Worm (Caenorhabditis elegans) whole organism, young adult: ENCODE data around the gene W02B12.16.

Source experiments
- B0019.2 ChIP-seq: fragments of 200-800 bp; sonication (Bioruptor generic); conservative IDR thresholded peaks from 2 replicates; pipeline ENCODE4 v1.3.6; 2022; ENCODE audit warnings: missing genetic modification reagents, missing genetic modification characterization, missing compliant biosample characterization
- B0336.3 ChIP-seq: fragments of 200-800 bp; sonication (Bioruptor generic); IDR thresholded peaks from 2 replicates; pipeline ENCODE4 v1.3.6; 2022; ENCODE audit warnings: missing genetic modification characterization, missing compliant biosample characterization
- F33H1.4 ChIP-seq: fragments of 200-800 bp; sonication (Bioruptor generic); IDR thresholded peaks from 2 replicates; pipeline ENCODE4 v1.3.6; 2022; ENCODE audit warnings: missing genetic modification reagents, missing genetic modification characterization, missing compliant biosample characterization
- F52B5.7 ChIP-seq: sonication (generic microtip); optimal IDR thresholded peaks from 2 replicates; lab custom pipeline; 2016; ENCODE audit warnings: mild to moderate bottlenecking, missing genetic modification characterization, missing compliant biosample characterization
- F57A8.1 ChIP-seq: fragments of 200-800 bp; sonication (Bioruptor generic); optimal IDR thresholded peaks from 2 replicates; lab custom pipeline; 2018; ENCODE audit warnings: mild to moderate bottlenecking, missing genetic modification characterization, moderate library complexity, missing compliant biosample characterization
- F57C9.4 ChIP-seq: sonication (generic microtip); optimal IDR thresholded peaks from 2 replicates; lab custom pipeline; 2017; ENCODE audit warnings: mild to moderate bottlenecking, missing genetic modification characterization, missing compliant biosample characterization
- K11D2.4 ChIP-seq: fragments of 200-800 bp; sonication (Bioruptor generic); IDR thresholded peaks from 2 replicates; pipeline ENCODE4 v1.3.6; 2022; ENCODE audit warnings: missing genetic modification reagents, missing genetic modification characterization, missing compliant biosample characterization
- T07F8.4 ChIP-seq: sonication (generic microtip); optimal IDR thresholded peaks from 2 replicates; lab custom pipeline; 2016; ENCODE audit warnings: mild to moderate bottlenecking, missing genetic modification characterization, moderate library complexity, missing compliant biosample characterization
- Y53G8AR.9 ChIP-seq: fragments of 200-800 bp; sonication (Bioruptor generic); conservative IDR thresholded peaks from 2 replicates; pipeline ENCODE4 v1.3.6; 2022; ENCODE audit warnings: missing genetic modification reagents, missing genetic modification characterization, missing compliant biosample characterization
- Y79H2A.3 ChIP-seq: fragments of 200-800 bp; sonication (Bioruptor generic); conservative IDR thresholded peaks from 2 replicates; pipeline ENCODE4 v1.3.6; 2022; ENCODE audit warnings: missing genetic modification reagents, missing genetic modification characterization, missing compliant biosample characterization
- akir-1 ChIP-seq: fragments of 200-800 bp; sonication (Bioruptor generic); optimal IDR thresholded peaks from 2 replicates; lab custom pipeline; 2018; ENCODE audit warnings: mild to moderate bottlenecking, missing genetic modification characterization, moderate library complexity, missing compliant biosample characterization
- ama-1 ChIP-seq, 3 experiments: fragments of 150-350 bp in 1 of 3; sonication (generic microtip) in 2 of 3; optimal IDR thresholded peaks; 2 replicates each; lab custom pipeline; 2014 to 2018; ENCODE audit warnings: missing biosample characterization in 2 of 3, missing genetic modification characterization in 2 of 3, missing genetic modification reagents in 2 of 3
- aptf-2 ChIP-seq: fragments of 200-800 bp; sonication (Bioruptor generic); conservative IDR thresholded peaks from 2 replicates; pipeline ENCODE4 v1.3.6; 2022; ENCODE audit warnings: missing genetic modification reagents, missing genetic modification characterization, missing compliant biosample characterization
- attf-5 ChIP-seq: fragments of 200-800 bp; sonication (Bioruptor generic); optimal IDR thresholded peaks from 2 replicates; lab custom pipeline; 2018; ENCODE audit warnings: mild to moderate bottlenecking, missing genetic modification characterization, missing compliant biosample characterization
- attf-6 ChIP-seq: fragments of 200-800 bp; sonication (Bioruptor generic); IDR thresholded peaks from 2 replicates; pipeline ENCODE4 v1.3.6; 2022; ENCODE audit warnings: missing genetic modification reagents, missing genetic modification characterization, missing compliant biosample characterization
- bed-1 ChIP-seq: fragments of 200-800 bp; sonication (Bioruptor generic); IDR thresholded peaks from 2 replicates; pipeline ENCODE4 v1.3.6; 2022; ENCODE audit warnings: missing genetic modification reagents, missing genetic modification characterization, missing compliant biosample characterization
- bed-2 ChIP-seq: fragments of 200-800 bp; sonication (Bioruptor generic); IDR thresholded peaks from 2 replicates; pipeline ENCODE4 v1.3.6; 2022; ENCODE audit warnings: missing genetic modification reagents, missing genetic modification characterization, missing compliant biosample characterization
- cebp-2 ChIP-seq: fragments of 200-800 bp; sonication (Bioruptor generic); IDR thresholded peaks from 2 replicates; pipeline ENCODE4 v1.3.6; 2022; ENCODE audit warnings: missing genetic modification characterization, missing compliant biosample characterization
- ceh-27 ChIP-seq: fragments of 200-800 bp; sonication (Bioruptor generic); optimal IDR thresholded peaks from 2 replicates; lab custom pipeline; 2018; ENCODE audit warnings: mild to moderate bottlenecking, missing genetic modification characterization, moderate library complexity, missing compliant biosample characterization
- ceh-58 ChIP-seq: fragments of 200-800 bp; sonication (Bioruptor generic); IDR thresholded peaks from 2 replicates; pipeline ENCODE4 v1.3.6; 2022; ENCODE audit warnings: missing genetic modification characterization, missing compliant biosample characterization
- ceh-79 ChIP-seq: sonication (generic microtip); optimal IDR thresholded peaks from 2 replicates; lab custom pipeline; 2017; ENCODE audit warnings: mild to moderate bottlenecking, missing genetic modification characterization, missing compliant biosample characterization
- dpff-1 ChIP-seq: sonication (generic microtip); optimal IDR thresholded peaks from 2 replicates; lab custom pipeline; 2017; ENCODE audit warnings: mild to moderate bottlenecking, missing genetic modification characterization, missing compliant biosample characterization
- egl-44 ChIP-seq: fragments of 200-800 bp; sonication (Bioruptor generic); IDR thresholded peaks from 2 replicates; pipeline ENCODE4 v1.3.6; 2022; ENCODE audit warnings: missing genetic modification reagents, missing genetic modification characterization, missing compliant biosample characterization
- egrh-3 ChIP-seq: fragments of 200-800 bp; sonication (Bioruptor generic); IDR thresholded peaks from 2 replicates; pipeline ENCODE4 v1.3.6; 2022; ENCODE audit warnings: missing genetic modification reagents, missing genetic modification characterization, missing compliant biosample characterization
- ekl-4 ChIP-seq: fragments of 200-800 bp; sonication (Bioruptor generic); IDR thresholded peaks from 2 replicates; pipeline ENCODE4 v1.3.6; 2022; ENCODE audit warnings: missing genetic modification reagents, missing genetic modification characterization, missing compliant biosample characterization
- him-1 ChIP-seq: sonication (generic microtip); optimal IDR thresholded peaks from 2 replicates; lab custom pipeline; 2016; ENCODE audit warnings: missing genotype, missing genetic modification reagents, missing genetic modification characterization, missing compliant biosample characterization
- hlh-12 ChIP-seq: sonication (generic microtip); optimal IDR thresholded peaks from 2 replicates; lab custom pipeline; 2016; ENCODE audit warnings: missing genetic modification characterization, missing compliant biosample characterization
- hlh-26 ChIP-seq: fragments of 200-800 bp; sonication (Bioruptor generic); conservative IDR thresholded peaks from 2 replicates; pipeline ENCODE4 v1.3.6; 2022; ENCODE audit warnings: missing genetic modification reagents, missing genetic modification characterization, missing compliant biosample characterization
- hmg-20 ChIP-seq: fragments of 200-800 bp; sonication (Bioruptor generic); IDR thresholded peaks from 2 replicates; pipeline ENCODE4 v1.3.6; 2022; ENCODE audit warnings: missing genetic modification reagents, missing genetic modification characterization, missing compliant biosample characterization
- let-607 ChIP-seq, 2 experiments: fragments of 200-800 bp in 1 of 2; sonication (Bioruptor generic) in 1 of 2; sonication (generic microtip) in 1 of 2; optimal IDR thresholded peaks; 2 replicates each; lab custom pipeline; 2016 to 2018; ENCODE audit warnings: mild to moderate bottlenecking in 2 of 2, missing compliant biosample characterization in 2 of 2, missing genetic modification characterization in 2 of 2, moderate library complexity in 2 of 2, missing genotype in 1 of 2
- madf-6 ChIP-seq: fragments of 200-800 bp; sonication (Bioruptor generic); IDR thresholded peaks from 2 replicates; pipeline ENCODE4 v1.3.6; 2022; ENCODE audit warnings: missing genetic modification reagents, missing genetic modification characterization, missing compliant biosample characterization
- mes-4 ChIP-seq: sonication (generic microtip); optimal IDR thresholded peaks from 2 replicates; lab custom pipeline; 2016; ENCODE audit warnings: missing genotype, missing genetic modification characterization, missing compliant biosample characterization
- nhr-179 ChIP-seq: sonication (generic microtip); optimal IDR thresholded peaks from 2 replicates; lab custom pipeline; 2016; ENCODE audit warnings: mild to moderate bottlenecking, missing genetic modification characterization, missing compliant biosample characterization
- nhr-90 ChIP-seq: sonication (generic microtip); optimal IDR thresholded peaks from 2 replicates; lab custom pipeline; 2016; ENCODE audit warnings: missing genotype, mild to moderate bottlenecking, missing genetic modification characterization, missing compliant biosample characterization
- rcor-1 ChIP-seq: fragments of 200-800 bp; sonication (Bioruptor generic); IDR thresholded peaks from 2 replicates; pipeline ENCODE4 v1.3.6; 2022; ENCODE audit warnings: missing genetic modification reagents, missing genetic modification characterization, missing compliant biosample characterization
- rec-8 ChIP-seq, 2 experiments: sonication (generic microtip); optimal IDR thresholded peaks; 2 replicates each; lab custom pipeline; 2016; ENCODE audit warnings: mild to moderate bottlenecking in 2 of 2, missing genetic modification characterization in 2 of 2, missing genetic modification reagents in 2 of 2, missing genotype in 2 of 2, missing biosample characterization in 1 of 2, missing compliant biosample characterization in 1 of 2, moderate library complexity in 1 of 2
- sea-2 ChIP-seq: fragments of 200-800 bp; sonication (Bioruptor generic); IDR thresholded peaks from 2 replicates; pipeline ENCODE4 v1.3.6; 2022; ENCODE audit warnings: missing genetic modification characterization, missing compliant biosample characterization
- snpc-4 ChIP-seq, 5 experiments: fragments of 150-350 bp in 1 of 5; sonication (generic microtip) in 4 of 5; optimal IDR thresholded peaks; 2 replicates each; lab custom pipeline; 2014 to 2018; ENCODE audit warnings: missing genetic modification characterization in 5 of 5, missing biosample characterization in 3 of 5, antibody characterized with exemption in 2 of 5, mild to moderate bottlenecking in 2 of 5, missing compliant biosample characterization in 2 of 5, missing genotype in 2 of 5, moderate library complexity in 2 of 5, missing genetic modification reagents in 1 of 5
- tbx-9 ChIP-seq: sonication (generic microtip); optimal IDR thresholded peaks from 2 replicates; lab custom pipeline; 2016; ENCODE audit warnings: borderline replicate concordance, missing genetic modification characterization, inconsistent platforms, missing compliant biosample characterization
- unc-62 ChIP-seq: fragments of 150-350 bp; optimal IDR thresholded peaks from 2 replicates; lab custom pipeline; 2014; ENCODE audit warnings: missing biosample characterization, missing genetic modification reagents, missing genetic modification characterization
- zfh-2 ChIP-seq: fragments of 200-800 bp; sonication (Bioruptor generic); conservative IDR thresholded peaks from 2 replicates; pipeline ENCODE4 v1.3.6; 2022; ENCODE audit warnings: missing genetic modification reagents, missing genetic modification characterization, missing compliant biosample characterization
- zim-3 ChIP-seq: sonication (generic microtip); optimal IDR thresholded peaks from 2 replicates; lab custom pipeline; 2017; ENCODE audit warnings: mild to moderate bottlenecking, missing genetic modification characterization, moderate library complexity, missing compliant biosample characterization
- ztf-18 ChIP-seq: sonication (generic microtip); optimal IDR thresholded peaks from 2 replicates; lab custom pipeline; 2016; ENCODE audit warnings: missing genotype, mild to moderate bottlenecking, missing genetic modification characterization, missing compliant biosample characterization
- ztf-25 ChIP-seq: fragments of 200-800 bp; sonication (Bioruptor generic); IDR thresholded peaks from 2 replicates; pipeline ENCODE4 v1.3.6; 2022; ENCODE audit warnings: missing genetic modification reagents, missing genetic modification characterization, missing compliant biosample characterization
- ztf-28 ChIP-seq: fragments of 200-800 bp; sonication (Bioruptor generic); IDR thresholded peaks from 2 replicates; pipeline ENCODE4 v1.3.6; 2022; ENCODE audit warnings: missing genetic modification reagents, missing genetic modification characterization, missing compliant biosample characterization
- ztf-3 ChIP-seq: fragments of 200-800 bp; sonication (Bioruptor generic); optimal IDR thresholded peaks from 2 replicates; lab custom pipeline; 2018; ENCODE audit warnings: mild to moderate bottlenecking, missing genetic modification characterization, missing compliant biosample characterization

Gene W02B12.16

DNA sequence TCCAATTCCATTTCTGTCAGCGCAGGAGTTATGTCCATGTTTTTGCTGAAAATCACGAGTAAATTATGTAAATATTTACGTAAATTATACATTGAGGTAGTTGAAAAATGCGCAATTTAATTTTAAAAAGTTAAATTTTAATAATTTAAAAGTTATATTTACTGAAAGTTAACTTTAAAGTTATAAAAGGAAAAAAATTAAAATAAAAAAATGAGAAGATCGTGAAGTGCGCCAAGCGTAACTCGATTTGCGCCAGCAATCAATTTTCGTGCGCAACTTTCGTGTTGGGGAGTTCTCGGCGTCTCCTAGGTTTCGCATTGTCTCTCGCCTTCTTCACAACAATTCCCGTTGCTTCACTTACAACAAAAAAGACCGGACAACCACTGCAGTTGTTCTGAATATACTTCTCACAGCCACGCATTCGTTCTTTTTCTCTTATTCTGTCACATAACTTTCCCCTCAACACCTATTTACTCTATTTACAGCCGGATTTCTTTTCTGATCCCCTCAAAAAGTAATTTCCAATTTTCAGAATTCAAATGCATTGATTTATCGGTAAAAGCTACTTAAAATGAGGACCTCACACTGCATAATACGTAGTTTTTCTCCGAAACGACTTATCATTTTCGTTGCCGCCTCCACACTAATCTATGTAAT lies 2.7 kb downstream of the W02B12.16 start, which contains the start of the genes metl-1 and W02B12.11 (continued):
- no peak for TF ChIP-seq cebp-2 (GFP tag; lab: Robert Waterston, UW)
- TF ChIP-seq rec-8 (tag; optimal IDR thresholded peaks at IDR 0.05; lab: Kevin White, UChicago): peak in 1 of 2 experiments; percentile 28
- no peak for TF ChIP-seq ama-1 (optimal IDR thresholded peaks at IDR 0.05; lab: Kevin White, UChicago)
- no peak for TF ChIP-seq ama-1 (GFP tag; optimal IDR thresholded peaks at IDR 0.05; lab: Kevin White, UChicago)
- TF ChIP-seq B0336.3 (GFP tag; lab: Robert Waterston, UW): peak; percentile 85
- no peak for TF ChIP-seq zim-3
- no peak for TF ChIP-seq tbx-9 (tag; lab: Kevin White, UChicago)
- TF ChIP-seq sea-2 (GFP tag; lab: Robert Waterston, UW): no peak
- peak; percentile 91 for TF ChIP-seq madf-6 (GFP tag; lab: Robert Waterston, UW)
- peak; percentile 75 for TF ChIP-seq F33H1.4 (GFP tag; lab: Robert Waterston, UW)
- TF ChIP-seq nhr-179: no peak
- no peak for TF ChIP-seq T07F8.4
- TF ChIP-seq Y53G8AR.9: peak; percentile 93
- TF ChIP-seq egrh-3 (GFP tag; lab: Robert Waterston, UW): no peak
- TF ChIP-seq snpc-4 (GFP tag; optimal IDR thresholded peaks at IDR 0.05; lab: Kevin White, UChicago): peak; percentile 16
- TF ChIP-seq snpc-4 (tag; optimal IDR thresholded peaks at IDR 0.05; lab: Kevin White, UChicago): peak; percentile 61 to 77 (median 70)
- peak; percentile 99 for TF ChIP-seq ztf-18 (tag; lab: Kevin White, UChicago)
- peak; percentile 69; the same call in 1 of the 2 replicates for TF ChIP-seq zfh-2
- no peak for TF ChIP-seq hlh-26 (GFP tag; lab: Robert Waterston, UW)
- no peak for TF ChIP-seq ceh-58 (GFP tag; lab: Robert Waterston, UW)
- no peak for TF ChIP-seq ztf-28 (GFP tag; lab: Robert Waterston, UW)
- TF ChIP-seq B0019.2 (GFP tag; lab: Robert Waterston, UW): no peak; the same call in 1 of the 2 replicates
- no peak for TF ChIP-seq aptf-2 (GFP tag; lab: Robert Waterston, UW)
- TF ChIP-seq ztf-25 (GFP tag; lab: Robert Waterston, UW): no peak
- TF ChIP-seq unc-62: no peak
- no peak for TF ChIP-seq F57C9.4 (tag; lab: Kevin White, UChicago)
- no peak for TF ChIP-seq hlh-12 (tag; lab: Kevin White, UChicago)
- TF ChIP-seq F57A8.1 (GFP tag; lab: Kevin White, UChicago): no peak
- TF ChIP-seq mes-4 (tag; lab: Kevin White, UChicago): no peak
- peak; percentile 80 for TF ChIP-seq hmg-20 (GFP tag; lab: Robert Waterston, UW)
- TF ChIP-seq Y79H2A.3 (GFP tag; lab: Robert Waterston, UW): no peak
- no peak for TF ChIP-seq dpff-1 (tag; lab: Kevin White, UChicago)
- TF ChIP-seq ceh-27 (GFP tag; lab: Kevin White, UChicago): peak; percentile 43

DNA sequence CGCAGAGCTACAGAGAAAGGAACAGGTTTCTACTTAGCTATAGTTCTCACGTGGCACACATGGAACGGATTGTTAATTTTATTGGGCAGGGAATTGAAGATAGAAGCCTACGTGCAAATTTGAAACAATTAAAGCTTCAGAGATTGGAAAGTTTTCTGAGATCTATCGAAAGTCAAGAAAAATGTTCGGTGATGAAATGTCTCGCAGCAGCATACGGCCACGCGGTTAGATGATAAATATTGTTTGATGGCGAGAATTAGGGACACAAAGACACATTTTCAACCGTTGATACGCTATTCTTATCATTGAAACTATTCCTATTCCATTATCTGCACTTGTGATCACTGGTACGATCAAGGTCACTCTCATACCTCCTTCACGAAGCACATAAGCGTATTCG lies 3.8 kb downstream of the W02B12.16 start:
- TF ChIP-seq ekl-4 (GFP tag; lab: Robert Waterston, UW) (no peak), attf-5 (GFP tag; lab: Kevin White, UChicago) (peak; percentile 55), ceh-79 (no peak), ama-1 (optimal IDR thresholded peaks at IDR 0.05; lab: Kevin White, UChicago) (no peak), ama-1 (GFP tag; optimal IDR thresholded peaks at IDR 0.05; lab: Kevin White, UChicago) (no peak), hlh-12 (tag; lab: Kevin White, UChicago) (no peak), rcor-1 (no peak), akir-1 (GFP tag; lab: Kevin White, UChicago) (no peak), ztf-3 (GFP tag; lab: Kevin White, UChicago) (no peak), snpc-4 (GFP tag; optimal IDR thresholded peaks at IDR 0.05; lab: Kevin White, UChicago) (no peak), snpc-4 (tag; optimal IDR thresholded peaks at IDR 0.05; lab: Kevin White, UChicago) (peak in 2 of 4 experiments; percentile 43 to 50), nhr-90 (tag; lab: Kevin White, UChicago) (no peak), let-607 (tag; optimal IDR thresholded peaks at IDR 0.05; lab: Kevin White, UChicago) (no peak), zfh-2 (no peak), attf-6 (GFP tag; lab: Robert Waterston, UW) (no peak), hlh-26 (GFP tag; lab: Robert Waterston, UW) (no peak), egl-44 (GFP tag; lab: Robert Waterston, UW) (no peak), him-1 (tag; lab: Kevin White, UChicago) (no peak), ztf-25 (GFP tag; lab: Robert Waterston, UW) (no peak), F52B5.7 (tag; lab: Kevin White, UChicago) (no peak), bed-1 (GFP tag; lab: Robert Waterston, UW) (no peak), K11D2.4 (GFP tag; lab: Robert Waterston, UW) (no peak), bed-2 (no peak)
